Worm (Caenorhabditis elegans) whole organism, L2 larva: ENCODE measurements around the gene C35A5.5.

ENCODE experiments used
- R02D3.7 ChIP-seq: fragments of 150-350 bp; optimal IDR thresholded peaks from 2 replicates; lab custom pipeline; 2014; ENCODE audit warnings: missing biosample characterization, missing genetic modification characterization
- aly-2 ChIP-seq: fragments of 150-350 bp; optimal IDR thresholded peaks from 2 replicates; lab custom pipeline; 2014; ENCODE audit warnings: missing biosample characterization, missing genetic modification characterization
- ama-1 ChIP-seq: fragments of 150-350 bp; optimal IDR thresholded peaks from 2 replicates; lab custom pipeline; 2018; ENCODE audit warnings: inconsistent platforms
- ceh-82 ChIP-seq: fragments of 150-350 bp; optimal IDR thresholded peaks from 2 replicates; lab custom pipeline; 2014; ENCODE audit warnings: missing biosample characterization, missing genetic modification characterization
- dmd-4 ChIP-seq: sonication (generic microtip); optimal IDR thresholded peaks from 2 replicates; lab custom pipeline; 2017; ENCODE audit warnings: missing biosample characterization, missing genetic modification characterization
- egl-27 ChIP-seq: sonication (generic microtip); optimal IDR thresholded peaks from 3 replicates; lab custom pipeline; 2017; ENCODE audit warnings: missing biosample characterization, missing genetic modification reagents, missing genetic modification characterization
- lin-11 ChIP-seq: fragments of 150-350 bp; sonication (generic microtip); optimal IDR thresholded peaks from 2 replicates; lab custom pipeline; 2014; ENCODE audit warnings: missing biosample characterization, missing genetic modification characterization, inconsistent platforms, mixed read lengths
- lsy-2 ChIP-seq, 2 experiments: fragments of 150-350 bp in 1 of 2; sonication (generic microtip) in 1 of 2; optimal IDR thresholded peaks; 2 replicates each; lab custom pipeline; 2014 to 2017; ENCODE audit warnings: missing biosample characterization in 2 of 2, missing genetic modification characterization in 2 of 2
- mab-5 ChIP-seq: fragments of 150-350 bp; optimal IDR thresholded peaks from 2 replicates; lab custom pipeline; 2014; ENCODE audit warnings: missing biosample characterization, missing genetic modification characterization
- mdl-1 ChIP-seq, 2 experiments: fragments of 150-350 bp in 1 of 2; sonication (generic microtip) in 1 of 2; optimal IDR thresholded peaks; 2 replicates each; lab custom pipeline; 2017; ENCODE audit warnings: missing biosample characterization in 2 of 2, missing genetic modification characterization in 2 of 2
- nhr-77 ChIP-seq: fragments of 150-350 bp; optimal IDR thresholded peaks from 2 replicates; lab custom pipeline; 2014; ENCODE audit warnings: missing biosample characterization, missing genetic modification characterization
- skn-1 ChIP-seq: sonication (generic microtip); optimal IDR thresholded peaks from 2 replicates; lab custom pipeline; 2017; ENCODE audit warnings: missing biosample characterization, missing genetic modification characterization
- ztf-11 ChIP-seq: sonication (generic microtip); optimal IDR thresholded peaks from 2 replicates; lab custom pipeline; 2017; ENCODE audit warnings: missing biosample characterization, missing genetic modification characterization

ce11 chrV:10536095-10536691 is 30.5 kb downstream of the C35A5.5 start, which contains the start of gene ppm-1.A:
- TF ChIP-seq R02D3.7 (no peak), nhr-77 (tag; lab: Kevin White, UChicago) (no peak), mdl-1 (tag; optimal IDR thresholded peaks at IDR 0.05; lab: Kevin White, UChicago) (no peak), aly-2 (no peak), ztf-11 (tag; lab: Kevin White, UChicago) (no peak), ama-1 (lab: Kevin White, UChicago) (peak; percentile 14), lsy-2 (tag; optimal IDR thresholded peaks at IDR 0.05; lab: Kevin White, UChicago) (peak in 1 of 2 experiments; percentile 1), ceh-82 (no peak), egl-27 (tag; lab: Kevin White, UChicago) (no peak), mab-5 (tag; lab: Kevin White, UChicago) (no peak), lin-11 (tag; lab: Kevin White, UChicago) (peak; percentile 10), skn-1 (no peak), dmd-4 (tag; lab: Kevin White, UChicago) (no peak)
